Worm (Caenorhabditis elegans) whole organism, L3 larva: ENCODE data around the gene M163.5.

Experiments used
- jun-1 ChIP-seq: fragments of 150-350 bp; optimal IDR thresholded peaks from 2 replicates; lab custom pipeline; 2014; ENCODE audit warnings: missing biosample characterization, missing genetic modification reagents, missing genetic modification characterization
- mdl-1 ChIP-seq: fragments of 150-350 bp; optimal IDR thresholded peaks from 2 replicates; lab custom pipeline; 2014; ENCODE audit warnings: missing biosample characterization, missing genetic modification characterization

- no peak for TF ChIP-seq mdl-1
- TF ChIP-seq jun-1 (tag; lab: Kevin White, UChicago), result no peak
Measured at ce11 chrX:14478743-14479428, 5.0 kb downstream of the M163.5 start, which contains the start of gene M163.11.
